Fruit fly (Drosophila melanogaster): ENCODE data around the gene Arglu1.

The Arglu1 gene

dm6 chr2L:9912570-9913260 lies 25.2 kb downstream of the Arglu1 start, which contains the start of the genes Etl1 and Srp54 (continued):
- TF ChIP-seq exex (tag; optimal IDR thresholded peaks at IDR 0.05) (peak; percentile 1), p53 (GFP tag; optimal IDR thresholded peaks at IDR 0.05) (no peak), YL-1 (GFP tag; optimal IDR thresholded peaks at IDR 0.05) (peak; percentile 52), CG1529 (GFP tag; optimal IDR thresholded peaks at IDR 0.05) (no peak), emc (GFP tag; optimal IDR thresholded peaks at IDR 0.05) (no peak), CG18476 (GFP tag; optimal IDR thresholded peaks at IDR 0.05) (no peak), knrl (GFP tag; IDR thresholded peaks at IDR 0.05; ENCODE audit: partially characterized antibody) (no peak; the same call in 2 of the 3 replicates), hkb (optimal IDR thresholded peaks at IDR 0.05) (peak; percentile 84), hkb (GFP tag; IDR thresholded peaks at IDR 0.05) (no peak), CG4707 (GFP tag; optimal IDR thresholded peaks at IDR 0.05) (no peak), lab (GFP tag; optimal IDR thresholded peaks at IDR 0.05) (no peak), CG17186 (GFP tag; optimal IDR thresholded peaks at IDR 0.05) (peak; percentile 68), insv (GFP tag; optimal IDR thresholded peaks at IDR 0.05) (no peak), Lhr (GFP tag; optimal IDR thresholded peaks at IDR 0.05) (peak; percentile 26), MBD-R2 (GFP tag; IDR thresholded peaks at IDR 0.05) (peak; percentile 60), D19A (tag; optimal IDR thresholded peaks at IDR 0.05) (no peak), CG2202 (tag; optimal IDR thresholded peaks at IDR 0.05) (no peak), Poxn (GFP tag; IDR thresholded peaks at IDR 0.05) (no peak), HmgZ (tag; optimal IDR thresholded peaks at IDR 0.05) (no peak), Ets97D (GFP tag; optimal IDR thresholded peaks at IDR 0.05) (peak; percentile 9), ERR (GFP tag; optimal IDR thresholded peaks at IDR 0.05) (no peak), Usf (GFP tag; optimal IDR thresholded peaks at IDR 0.05) (no peak), CG18619 (GFP tag; optimal IDR thresholded peaks at IDR 0.05) (no peak), nerfin-1 (tag; optimal IDR thresholded peaks at IDR 0.05) (no peak), CG6791 (GFP tag; IDR thresholded peaks at IDR 0.05; ENCODE audit: partially characterized antibody) (no peak), Hmr (GFP tag; optimal IDR thresholded peaks at IDR 0.05) (no peak), CG15073 (GFP tag; optimal IDR thresholded peaks at IDR 0.05) (no peak), CG18011 (GFP tag; optimal IDR thresholded peaks at IDR 0.05) (no peak), Mrtf (GFP tag; IDR thresholded peaks at IDR 0.05) (no peak), Atf6 (GFP tag; IDR thresholded peaks at IDR 0.05) (no peak), CG14710 (tag; optimal IDR thresholded peaks at IDR 0.05) (peak; percentile 72), caup (GFP tag; optimal IDR thresholded peaks at IDR 0.05; ENCODE audit: severe bottlenecking) (no peak), PHDP (tag; optimal IDR thresholded peaks at IDR 0.05) (no peak), CG6813 (GFP tag; optimal IDR thresholded peaks at IDR 0.05) (no peak), Scr (GFP tag; IDR thresholded peaks at IDR 0.05; ENCODE audit: partially characterized antibody) (peak; percentile 35), CG14860 (GFP tag; IDR thresholded peaks at IDR 0.05; ENCODE audit: partially characterized antibody) (no peak), lbe (GFP tag; optimal IDR thresholded peaks at IDR 0.05) (no peak), gsb-n (tag; optimal IDR thresholded peaks at IDR 0.05) (no peak), CG16813 (GFP tag; IDR thresholded peaks at IDR 0.05; ENCODE audit: partially characterized antibody) (0 out of 3 replicates have a peak, but pooled peaks have one; percentile 1)

- TF ChIP-seq Sry-β (GFP tag; optimal IDR thresholded peaks at IDR 0.05) (no peak), CG11398 (GFP tag; optimal IDR thresholded peaks at IDR 0.05) (no peak), pan (optimal IDR thresholded peaks at IDR 0.05) (no peak), pan (GFP tag; optimal IDR thresholded peaks at IDR 0.05 in 1 of 2, IDR thresholded peaks at IDR 0.05 in 1 of 2) (peak in 1 of 2 experiments; percentile 64), hkb (optimal IDR thresholded peaks at IDR 0.05) (no peak), hkb (GFP tag; IDR thresholded peaks at IDR 0.05) (peak; percentile 69), insv (GFP tag; optimal IDR thresholded peaks at IDR 0.05) (no peak), CG12659 (GFP tag; optimal IDR thresholded peaks at IDR 0.05) (peak; percentile 28), Lhr (GFP tag; optimal IDR thresholded peaks at IDR 0.05) (no peak), Deaf1 (tag; optimal IDR thresholded peaks at IDR 0.05) (peak; percentile 88), CG12236 (GFP tag; optimal IDR thresholded peaks at IDR 0.05) (no peak), phol (tag; optimal IDR thresholded peaks at IDR 0.05) (peak; percentile 49), CG15514 (GFP tag; optimal IDR thresholded peaks at IDR 0.05) (peak; percentile 34), lab (GFP tag; optimal IDR thresholded peaks at IDR 0.05) (peak; percentile 38), Adf1 (GFP tag; IDR thresholded peaks at IDR 0.05) (no peak), klu (GFP tag; IDR thresholded peaks at IDR 0.05) (no peak)
These were observed 26.2 kb downstream of the Arglu1 start for dm6 chr2L:9911783-9912182.
